Worm (Caenorhabditis elegans) whole organism, mixed stage, embryonic: ENCODE measurements around the gene pmt-1.

Experiments used
- M03D4.4 ChIP-seq: sonication (generic microtip); optimal IDR thresholded peaks from 2 replicates; lab custom pipeline; 2017; ENCODE audit warnings: mild to moderate bottlenecking, missing genetic modification characterization, missing compliant biosample characterization
- ceh-83 ChIP-seq: fragments of 200-800 bp; sonication (Bioruptor generic); optimal IDR thresholded peaks from 2 replicates; lab custom pipeline; 2018; ENCODE audit warnings: mild to moderate bottlenecking, missing genetic modification characterization, missing compliant biosample characterization
- lsy-2 ChIP-seq: fragments of 150-350 bp; optimal IDR thresholded peaks from 2 replicates; lab custom pipeline; 2014; ENCODE audit warnings: missing biosample characterization, missing genetic modification characterization
- nhr-12 ChIP-seq: fragments of 150-350 bp; optimal IDR thresholded peaks from 2 replicates; lab custom pipeline; 2014; ENCODE audit warnings: missing biosample characterization, missing genetic modification characterization
- nhr-2 ChIP-seq: fragments of 150-350 bp; optimal IDR thresholded peaks from 2 replicates; lab custom pipeline; 2014; ENCODE audit warnings: missing biosample characterization, missing genetic modification characterization
- nhr-237 ChIP-seq: fragments of 150-350 bp; optimal IDR thresholded peaks from 2 replicates; lab custom pipeline; 2014; ENCODE audit warnings: missing biosample characterization, missing genetic modification characterization
- nhr-28 ChIP-seq: fragments of 150-350 bp; optimal IDR thresholded peaks from 2 replicates; lab custom pipeline; 2014; ENCODE audit warnings: missing biosample characterization, missing genetic modification characterization
- nhr-76 ChIP-seq: sonication (generic microtip); optimal IDR thresholded peaks from 2 replicates; lab custom pipeline; 2017; ENCODE audit warnings: missing biosample characterization, missing genetic modification characterization
- snpc-4 ChIP-seq: fragments of 150-350 bp; optimal IDR thresholded peaks from 2 replicates; lab custom pipeline; 2014; ENCODE audit warnings: missing biosample characterization, missing genetic modification characterization
- sptf-1 ChIP-seq: sonication (generic microtip); optimal IDR thresholded peaks from 2 replicates; lab custom pipeline; 2017; ENCODE audit warnings: mild to moderate bottlenecking, missing genetic modification characterization, moderate library complexity, missing compliant biosample characterization
- unc-39 ChIP-seq: fragments of 150-350 bp; optimal IDR thresholded peaks from 2 replicates; lab custom pipeline; 2014; ENCODE audit warnings: missing biosample characterization, missing genetic modification characterization
- unc-62 ChIP-seq: fragments of 150-350 bp; optimal IDR thresholded peaks from 2 replicates; lab custom pipeline; 2014; ENCODE audit warnings: missing biosample characterization, missing genetic modification reagents, missing genetic modification characterization
- ztf-11 ChIP-seq: fragments of 150-350 bp; optimal IDR thresholded peaks from 2 replicates; lab custom pipeline; 2014; ENCODE audit warnings: missing biosample characterization, missing genetic modification characterization

DNA sequence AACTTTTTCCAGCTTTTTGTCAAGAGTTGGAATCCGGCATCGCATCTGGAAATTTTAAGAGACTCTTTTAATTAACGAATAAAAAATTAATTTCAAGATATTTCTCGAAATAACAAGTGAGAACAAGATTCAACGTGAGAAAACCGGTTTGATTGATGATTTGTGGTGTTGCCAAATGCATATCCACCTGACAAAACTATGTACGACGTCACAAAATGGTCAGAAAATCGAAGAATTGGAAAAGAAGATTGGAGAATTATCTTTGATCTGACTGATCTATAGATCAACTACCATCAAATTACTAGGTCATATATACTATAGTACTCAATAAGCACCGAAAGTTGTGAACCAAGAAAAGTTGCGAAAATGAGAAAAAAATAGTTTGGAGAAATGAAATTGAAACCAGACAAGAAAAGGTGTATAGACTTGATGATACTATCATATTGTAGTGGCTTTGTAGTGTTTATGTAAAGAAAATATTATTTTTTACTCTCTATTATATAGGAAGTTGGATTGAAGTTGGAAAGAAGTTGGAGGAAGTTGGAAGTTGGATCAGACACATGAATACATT, 35.4 kb downstream of the pmt-1 start, which contains the start of gene ptr-6:
- TF ChIP-seq ztf-11 (no peak), sptf-1 (tag; lab: Kevin White, UChicago) (no peak), nhr-12 (no peak), lsy-2 (tag; lab: Kevin White, UChicago) (no peak), unc-62 (GFP tag; lab: Kevin White, UChicago) (no peak), nhr-76 (tag; lab: Kevin White, UChicago) (no peak), nhr-2 (tag; lab: Kevin White, UChicago) (no peak), snpc-4 (tag; lab: Kevin White, UChicago) (no peak), ceh-83 (GFP tag; lab: Kevin White, UChicago) (no peak), M03D4.4 (tag; lab: Kevin White, UChicago) (no peak), nhr-28 (tag; lab: Kevin White, UChicago) (no peak), unc-39 (tag; lab: Kevin White, UChicago) (no peak), nhr-237 (tag; lab: Kevin White, UChicago) (no peak)
